Fruit fly (Drosophila melanogaster) whole organism, embryonic: ENCODE results near the gene beat-Ib.

Experiments
- ATbp ChIP-seq: fragments of 200-800 bp; sonication (Bioruptor generic); optimal IDR thresholded peaks from 2 replicates; lab custom pipeline; 2017; ENCODE audit warnings: missing biosample characterization, mild to moderate bottlenecking, missing genetic modification characterization, missing genetic modification reagents
- Aef1 ChIP-seq: fragments of 200-800 bp; sonication (Bioruptor generic); IDR thresholded peaks from 3 replicates; pipeline ENCODE4 v1.3.6; 2022; ENCODE audit warnings: missing biosample characterization, missing genetic modification characterization
- CG10654 ChIP-seq: fragments of 200-800 bp; sonication (Bioruptor generic); optimal IDR thresholded peaks from 2 replicates; lab custom pipeline; 2016; ENCODE audit warnings: missing biosample characterization, missing genetic modification characterization
- CG12769 ChIP-seq: fragments of 200-800 bp; sonication (Bioruptor generic); optimal IDR thresholded peaks from 2 replicates; lab custom pipeline; 2019; ENCODE audit warnings: missing biosample characterization, mild to moderate bottlenecking, missing genetic modification characterization, moderate library complexity
- CG13287 ChIP-seq: fragments of 200-800 bp; sonication (Bioruptor generic); IDR thresholded peaks from 2 replicates; pipeline ENCODE4 v1.3.6; 2022; ENCODE audit warnings: missing biosample characterization, missing genetic modification characterization; ENCODE audit not compliant: partially characterized antibody
- CG16815 ChIP-seq: fragments of 200-800 bp; sonication (Bioruptor generic); optimal IDR thresholded peaks from 3 replicates; lab custom pipeline; 2017; ENCODE audit warnings: missing biosample characterization, mild to moderate bottlenecking, missing genetic modification characterization
- CG17328 ChIP-seq: fragments of 200-800 bp; sonication (Bioruptor generic); IDR thresholded peaks from 2 replicates; pipeline ENCODE4 v1.3.6; 2022; ENCODE audit warnings: missing biosample characterization, missing genetic modification characterization
- CG18262 ChIP-seq: fragments of 200-800 bp; optimal IDR thresholded peaks from 3 replicates; lab custom pipeline; 2019; ENCODE audit warnings: missing biosample characterization, mild to moderate bottlenecking, missing genetic modification characterization, moderate library complexity
- CG31224 ChIP-seq: fragments of 200-800 bp; sonication (Bioruptor generic); IDR thresholded peaks from 2 replicates; pipeline ENCODE4 v1.3.6; 2022; ENCODE audit warnings: missing biosample characterization, missing genetic modification characterization
- CG31388 ChIP-seq: fragments of 200-800 bp; sonication (Bioruptor generic); optimal IDR thresholded peaks from 2 replicates; lab custom pipeline; 2016; ENCODE audit warnings: missing biosample characterization, missing genetic modification characterization
- CG42726 ChIP-seq: fragments of 200-800 bp; sonication (Bioruptor generic); IDR thresholded peaks from 2 replicates; pipeline ENCODE4 v1.3.6; 2022; ENCODE audit warnings: missing biosample characterization, missing genetic modification characterization; ENCODE audit not compliant: partially characterized antibody
- CG43689 ChIP-seq: fragments of 200-800 bp; sonication (Bioruptor generic); IDR thresholded peaks from 2 replicates; pipeline ENCODE4 v1.3.6; 2022; ENCODE audit warnings: missing biosample characterization, missing genetic modification characterization
- CG4424 ChIP-seq: fragments of 200-800 bp; sonication (Bioruptor generic); optimal IDR thresholded peaks from 3 replicates; lab custom pipeline; 2016; ENCODE audit warnings: missing biosample characterization, missing genetic modification characterization
- CG6791 ChIP-seq: fragments of 200-800 bp; sonication (Bioruptor generic); IDR thresholded peaks from 3 replicates; pipeline ENCODE4 v1.3.6; 2022; ENCODE audit warnings: missing biosample characterization, missing genetic modification characterization; ENCODE audit not compliant: partially characterized antibody
- CG8924 ChIP-seq: fragments of 200-800 bp; optimal IDR thresholded peaks from 3 replicates; lab custom pipeline; 2019; ENCODE audit warnings: missing biosample characterization, mild to moderate bottlenecking, missing genetic modification characterization, moderate library complexity
- CG8944 ChIP-seq: fragments of 200-800 bp; sonication (Bioruptor generic); optimal IDR thresholded peaks from 3 replicates; lab custom pipeline; 2016; ENCODE audit warnings: missing biosample characterization, missing genetic modification characterization
- CrebB ChIP-seq: fragments of 200-800 bp; sonication (Bioruptor generic); optimal IDR thresholded peaks from 3 replicates; lab custom pipeline; 2018; ENCODE audit warnings: missing biosample characterization, mild to moderate bottlenecking, missing genetic modification characterization
- Doc2 ChIP-seq: fragments of 200-800 bp; sonication (Bioruptor generic); IDR thresholded peaks from 2 replicates; pipeline ENCODE4 v1.3.6; 2022; ENCODE audit warnings: missing biosample characterization, missing genetic modification characterization
- Doc3 ChIP-seq: fragments of 200-800 bp; sonication (Bioruptor generic); IDR thresholded peaks from 3 replicates; pipeline ENCODE4 v1.3.6; 2022; ENCODE audit warnings: missing biosample characterization, missing genetic modification characterization; ENCODE audit not compliant: partially characterized antibody
- HmgD ChIP-seq: fragments of 200-800 bp; sonication (Bioruptor generic); optimal IDR thresholded peaks from 3 replicates; lab custom pipeline; 2016; ENCODE audit warnings: missing biosample characterization, missing genetic modification characterization
- Kr ChIP-seq: fragments of 200-800 bp; sonication (Bioruptor generic); optimal IDR thresholded peaks from 2 replicates; lab custom pipeline; 2017; ENCODE audit warnings: missing biosample characterization, mild to moderate bottlenecking, missing genetic modification characterization
- Med ChIP-seq: fragments of 200-800 bp; sonication (Bioruptor generic); peaks from one replicate; lab custom pipeline; 2016; ENCODE audit warnings: missing biosample characterization, missing genetic modification characterization, mild to moderate bottlenecking, inconsistent platforms, moderate library complexity
- NC2α ChIP-seq: fragments of 200-800 bp; sonication (Bioruptor generic); optimal IDR thresholded peaks from 2 replicates; lab custom pipeline; 2016; ENCODE audit warnings: missing biosample characterization, missing genetic modification characterization
- Ptx1 ChIP-seq: fragments of 200-800 bp; sonication (Bioruptor generic); IDR thresholded peaks from 2 replicates; pipeline ENCODE4 v1.3.6; 2022; ENCODE audit warnings: missing biosample characterization, missing genetic modification characterization
- Six4 ChIP-seq: fragments of 200-800 bp; sonication (Bioruptor generic); optimal IDR thresholded peaks from 2 replicates; lab custom pipeline; 2016; ENCODE audit warnings: missing biosample characterization, missing genetic modification characterization
- Ssrp ChIP-seq: fragments of 200-800 bp; sonication (Bioruptor generic); optimal IDR thresholded peaks from 2 replicates; lab custom pipeline; 2018; ENCODE audit warnings: missing biosample characterization, mild to moderate bottlenecking, missing genetic modification characterization, moderate library complexity
- Stat92E ChIP-seq, 3 experiments: fragments of >200 bp in 2 of 3; fragments of 200-800 bp in 1 of 3; sonication (Bioruptor generic) in 1 of 3; optimal IDR thresholded peaks; 2 replicates each; lab custom pipeline; 2017 to 2019; ENCODE audit warnings: missing biosample characterization in 3 of 3, missing genetic modification characterization in 3 of 3, mild to moderate bottlenecking in 1 of 3, moderate library complexity in 1 of 3
- Usf ChIP-seq: fragments of 200-800 bp; sonication (Bioruptor generic); optimal IDR thresholded peaks from 2 replicates; lab custom pipeline; 2017; ENCODE audit warnings: missing genotype, missing biosample characterization, missing genetic modification characterization
- Xbp1 ChIP-seq: fragments of 200-800 bp; sonication (Bioruptor generic); optimal IDR thresholded peaks from 3 replicates; lab custom pipeline; 2016; ENCODE audit warnings: missing biosample characterization, mild to moderate bottlenecking, missing genetic modification characterization
- al ChIP-seq: fragments of 200-800 bp; sonication (Bioruptor generic); IDR thresholded peaks from 2 replicates; pipeline ENCODE4 v1.3.6; 2022; ENCODE audit warnings: missing biosample characterization, missing genetic modification characterization
- ap ChIP-seq: fragments of 200-800 bp; sonication (Bioruptor generic); IDR thresholded peaks from 2 replicates; pipeline ENCODE4 v1.3.6; 2022; ENCODE audit warnings: missing biosample characterization, missing genetic modification characterization
- ara ChIP-seq: fragments of 200-800 bp; sonication (Bioruptor generic); IDR thresholded peaks from 2 replicates; pipeline ENCODE4 v1.3.6; 2022; ENCODE audit warnings: missing biosample characterization, missing genetic modification characterization
- bbx ChIP-seq: fragments of 200-800 bp; sonication (Bioruptor generic); IDR thresholded peaks from 2 replicates; pipeline ENCODE4 v1.3.6; 2022; ENCODE audit warnings: missing biosample characterization, missing genetic modification characterization; ENCODE audit not compliant: partially characterized antibody
- chinmo ChIP-seq: fragments of 200-800 bp; sonication (Bioruptor generic); IDR thresholded peaks from 4 replicates; pipeline ENCODE4 v1.3.6; 2022; ENCODE audit warnings: missing biosample characterization, missing genetic modification characterization; ENCODE audit not compliant: partially characterized antibody
- dpn ChIP-seq, 2 experiments: fragments of 200-800 bp; sonication (Bioruptor generic); optimal IDR thresholded peaks; 3 replicates each; lab custom pipeline; 2016; ENCODE audit warnings: missing biosample characterization in 2 of 2, missing genetic modification characterization in 2 of 2
- ems ChIP-seq: fragments of 200-800 bp; sonication (Bioruptor generic); optimal IDR thresholded peaks from 3 replicates; lab custom pipeline; 2016; ENCODE audit warnings: missing biosample characterization, missing genetic modification characterization
- insv ChIP-seq, 2 experiments: fragments of 200-800 bp; sonication (Bioruptor generic); optimal IDR thresholded peaks; 3 replicates each; lab custom pipeline; 2016 to 2018; ENCODE audit warnings: missing biosample characterization in 2 of 2, missing genetic modification characterization in 2 of 2
- jing ChIP-seq: fragments of 200-800 bp; sonication (Bioruptor generic); optimal IDR thresholded peaks from 2 replicates; lab custom pipeline; 2018; ENCODE audit warnings: missing biosample characterization, mild to moderate bottlenecking, missing genetic modification characterization
- kni ChIP-seq: fragments of 200-800 bp; sonication (Bioruptor generic); optimal IDR thresholded peaks from 3 replicates; lab custom pipeline; 2017; ENCODE audit warnings: mild to moderate bottlenecking, missing biosample characterization, missing genetic modification reagents, missing genetic modification characterization
- nerfin-2 ChIP-seq: fragments of 200-800 bp; sonication (Bioruptor generic); IDR thresholded peaks from 2 replicates; pipeline ENCODE4 v1.3.6; 2022; ENCODE audit warnings: missing biosample characterization, missing genetic modification characterization; ENCODE audit not compliant: partially characterized antibody
- nom ChIP-seq: fragments of 200-800 bp; sonication (Bioruptor generic); optimal IDR thresholded peaks from 2 replicates; lab custom pipeline; 2017; ENCODE audit warnings: missing biosample characterization, missing genetic modification characterization, mild to moderate bottlenecking, moderate library complexity, missing genetic modification reagents
- pros ChIP-seq: fragments of 200-800 bp; sonication (Bioruptor generic); optimal IDR thresholded peaks from 3 replicates; lab custom pipeline; 2019; ENCODE audit warnings: missing biosample characterization, mild to moderate bottlenecking, missing genetic modification characterization, moderate library complexity
- ro ChIP-seq: fragments of 200-800 bp; sonication (Bioruptor generic); IDR thresholded peaks from 2 replicates; pipeline ENCODE4 v1.3.6; 2022; ENCODE audit warnings: missing biosample characterization, missing genetic modification characterization
- salm ChIP-seq: fragments of 200-800 bp; sonication (Bioruptor generic); optimal IDR thresholded peaks from 2 replicates; lab custom pipeline; 2018; ENCODE audit warnings: missing biosample characterization, mild to moderate bottlenecking, missing genetic modification characterization
- sug ChIP-seq: fragments of 200-800 bp; optimal IDR thresholded peaks from 2 replicates; lab custom pipeline; 2019; ENCODE audit warnings: missing biosample characterization, mild to moderate bottlenecking, missing genetic modification characterization, moderate library complexity
- tll ChIP-seq, 2 experiments: fragments of 200-800 bp in 1 of 2; fragments of >200 bp in 1 of 2; sonication (Bioruptor generic) in 1 of 2; optimal IDR thresholded peaks; 2 replicates each; lab custom pipeline; 2017 to 2019; ENCODE audit warnings: missing biosample characterization in 2 of 2, missing genetic modification characterization in 2 of 2, mild to moderate bottlenecking in 1 of 2, moderate library complexity in 1 of 2
- usp ChIP-seq: fragments of >200 bp; optimal IDR thresholded peaks from 2 replicates; lab custom pipeline; 2017; ENCODE audit warnings: missing biosample characterization, missing genetic modification characterization
- yki ChIP-seq: fragments of >200 bp; optimal IDR thresholded peaks from 3 replicates; lab custom pipeline; 2018
- z ChIP-seq: fragments of 200-800 bp; sonication (Bioruptor generic); IDR thresholded peaks from 3 replicates; pipeline ENCODE4 v1.3.6; 2022; ENCODE audit warnings: missing biosample characterization, missing genetic modification characterization

Gene beat-Ib

DNA sequence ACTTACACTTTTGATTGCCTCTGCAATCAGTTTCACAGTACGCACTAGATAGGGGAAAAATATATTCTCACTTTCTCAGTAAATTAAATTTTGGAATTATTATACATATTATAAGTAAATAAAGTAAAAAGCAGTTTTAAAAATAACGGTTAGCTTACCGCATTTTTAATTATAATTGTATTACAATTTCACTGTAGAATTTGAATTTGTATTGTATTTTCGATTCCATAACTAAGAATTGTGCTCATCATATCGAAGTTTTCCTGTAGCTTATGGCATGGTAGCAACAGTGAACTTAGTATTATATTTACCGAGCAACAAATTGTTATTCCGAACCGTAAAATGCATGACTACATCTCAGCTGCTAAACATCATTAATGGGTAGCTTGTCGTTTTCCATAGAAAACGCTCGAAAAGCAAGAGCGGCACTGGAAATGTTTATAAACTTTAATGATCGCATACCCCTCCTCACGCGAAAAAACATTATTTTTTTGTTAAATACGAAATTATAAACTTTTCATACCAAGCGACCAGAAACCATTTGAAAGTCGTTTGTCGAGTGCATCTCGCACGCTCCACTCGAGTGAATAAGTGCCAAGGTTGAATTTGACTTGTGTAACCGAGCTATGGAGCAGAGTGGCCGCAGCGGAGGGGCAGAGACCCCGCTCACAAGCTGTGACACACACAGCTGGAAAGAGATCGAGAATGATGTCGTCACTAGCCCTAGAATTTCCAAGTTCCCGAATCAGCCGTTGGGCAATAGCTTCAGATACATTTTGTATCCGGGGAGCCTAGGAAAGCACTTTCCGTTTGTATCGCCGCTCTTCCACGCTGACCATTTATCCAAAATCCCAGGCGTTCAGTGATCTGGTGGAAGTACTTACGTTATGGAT, 50.0 kb downstream of the beat-Ib start (continued):
- no peak for TF ChIP-seq CG8944
- peak; percentile 100 for TF ChIP-seq CG12769 (tag; lab: Kevin White, UChicago)
- peak; percentile 96 for TF ChIP-seq Ptx1 (GFP tag; lab: Robert Waterston, UW)
- TF ChIP-seq ems = no peak
- no peak for TF ChIP-seq tll (GFP tag; optimal IDR thresholded peaks at IDR 0.05; lab: Kevin White, UChicago)
- peak; percentile 88 for TF ChIP-seq Usf (GFP tag; lab: Kevin White, UChicago)
- peak; percentile 87 for TF ChIP-seq Six4
- TF ChIP-seq CG42726 = no peak
- peak; percentile 88 for TF ChIP-seq CG16815
- TF ChIP-seq ro (GFP tag; lab: Robert Waterston, UW) = peak; percentile 76
- TF ChIP-seq CG18262 (tag; lab: Kevin White, UChicago) = peak; percentile 95
- peak; percentile 88 for TF ChIP-seq Aef1 (GFP tag; lab: Robert Waterston, UW)
- TF ChIP-seq ara (GFP tag; lab: Robert Waterston, UW) = peak; percentile 83
- TF ChIP-seq salm (tag; lab: Kevin White, UChicago) = peak; percentile 87
- TF ChIP-seq CG31224 = peak; percentile 94
- TF ChIP-seq Stat92E (GFP tag; optimal IDR thresholded peaks at IDR 0.05; lab: Kevin White, UChicago) = peak in 2 of 3 experiments; percentile 52 to 61
- no peak for TF ChIP-seq Kr (GFP tag; lab: Kevin White, UChicago)
- peak; percentile 71 for TF ChIP-seq CG43689 (GFP tag; lab: Robert Waterston, UW)
- peak; percentile 43; the same call in 1 of the 2 replicates for TF ChIP-seq CG13287
- TF ChIP-seq NC2α (GFP tag; lab: Kevin White, UChicago) = no peak
- peak; percentile 19 to 93 for TF ChIP-seq dpn (GFP tag; optimal IDR thresholded peaks at IDR 0.05; lab: Kevin White, UChicago)
- TF ChIP-seq CG8924 = peak; percentile 97
- TF ChIP-seq CG17328 (GFP tag; lab: Robert Waterston, UW) = peak; percentile 95
- TF ChIP-seq CG31388 (GFP tag; lab: Kevin White, UChicago) = peak; percentile 35
- peak; percentile 74 for TF ChIP-seq CrebB
- TF ChIP-seq HmgD (GFP tag; lab: Kevin White, UChicago) = no peak
- peak; percentile 88 for TF ChIP-seq CG4424
- TF ChIP-seq al (GFP tag; lab: Robert Waterston, UW) = peak; percentile 90
- peak; percentile 85 for TF ChIP-seq CG10654 (GFP tag; lab: Kevin White, UChicago)

DNA sequence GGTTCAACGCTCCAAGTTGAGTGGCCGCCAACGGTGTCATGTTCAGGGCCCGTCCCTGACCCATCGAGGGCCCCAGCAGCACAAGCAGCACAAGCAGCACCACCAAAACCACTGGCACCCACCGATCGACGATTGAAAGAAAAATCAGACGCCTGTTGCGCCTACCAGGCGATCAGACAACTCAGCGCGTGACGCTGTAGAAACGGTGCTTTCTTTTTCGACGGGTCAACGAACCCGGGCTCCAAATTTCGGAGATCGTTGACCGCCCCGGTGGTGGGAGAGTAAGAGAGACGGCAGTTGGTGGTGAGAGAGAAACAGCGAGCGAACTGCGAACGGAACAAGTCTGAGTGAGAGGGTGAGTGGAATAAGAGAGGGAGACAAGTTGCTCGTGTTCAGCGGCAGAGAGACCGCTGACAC, 50.6 kb downstream of the beat-Ib start:
- TF ChIP-seq sug (tag; lab: Kevin White, UChicago) (peak; percentile 82), bbx (GFP tag; lab: Robert Waterston, UW) (peak; percentile 73), nerfin-2 (GFP tag; lab: Robert Waterston, UW) (peak; percentile 8; the same call in 1 of the 2 replicates), Ssrp (tag; lab: Kevin White, UChicago) (no peak), Med (GFP tag; lab: Kevin White, UChicago) (peak; percentile 47), insv (GFP tag; optimal IDR thresholded peaks at IDR 0.05; lab: Kevin White, UChicago) (no peak), ATbp (GFP tag; lab: Kevin White, UChicago) (no peak), CG6791 (GFP tag; lab: Robert Waterston, UW) (0 out of 3 replicates have a peak, but pooled peaks have one; percentile 42), usp (GFP tag; lab: Kevin White, UChicago) (peak; percentile 28), z (peak; percentile 85; the same call in 2 of the 3 replicates), kni (GFP tag; lab: Kevin White, UChicago) (peak; percentile 92), jing (GFP tag; lab: Kevin White, UChicago) (no peak), chinmo (GFP tag; lab: Robert Waterston, UW) (peak; percentile 100), Doc2 (GFP tag; lab: Robert Waterston, UW) (no peak), ap (no peak), CrebB (no peak), yki (lab: Kevin White, UChicago) (peak; percentile 81), Xbp1 (GFP tag; lab: Kevin White, UChicago) (no peak), CG31224 (peak; percentile 100), nom (GFP tag; lab: Kevin White, UChicago) (peak; percentile 3), Doc3 (0 out of 3 replicates have a peak, but pooled peaks have one; percentile 12), pros (peak; percentile 5)
